Worm (Caenorhabditis elegans) whole organism, L4 larva: ENCODE data around the gene fre-1.
A peak's percentile ranks its signal among the peaks of the same experiment; 100 is the strongest.

Experiments
- ZK546.5 ChIP-seq, 2 experiments: sonication (generic microtip); optimal IDR thresholded peaks; 2 replicates each; lab custom pipeline; 2017; ENCODE audit warnings: missing biosample characterization in 2 of 2, missing genetic modification characterization in 2 of 2
- daf-12 ChIP-seq: fragments of 150-350 bp; optimal IDR thresholded peaks from 2 replicates; lab custom pipeline; 2014; ENCODE audit warnings: missing biosample characterization, missing genetic modification reagents, missing genetic modification characterization
- fkh-10 ChIP-seq: fragments of 150-350 bp; optimal IDR thresholded peaks from 2 replicates; lab custom pipeline; 2014; ENCODE audit warnings: missing biosample characterization, missing genetic modification reagents, missing genetic modification characterization
- fos-1 ChIP-seq: fragments of 150-350 bp; optimal IDR thresholded peaks from 2 replicates; lab custom pipeline; 2014; ENCODE audit warnings: missing biosample characterization, missing genetic modification characterization
- hif-1 ChIP-seq, 2 experiments: sonication (generic microtip); optimal IDR thresholded peaks; 2 replicates each; lab custom pipeline; 2016 to 2017; ENCODE audit warnings: missing compliant biosample characterization in 2 of 2, missing genetic modification characterization in 2 of 2, missing genetic modification reagents in 2 of 2, missing genotype in 2 of 2, mild to moderate bottlenecking in 1 of 2
- hlh-30 ChIP-seq: sonication (generic microtip); optimal IDR thresholded peaks from 2 replicates; lab custom pipeline; 2017; ENCODE audit warnings: antibody characterized with exemption, mild to moderate bottlenecking, missing genetic modification characterization, missing compliant biosample characterization; ENCODE audit not compliant: insufficient read depth
- lsy-2 ChIP-seq, 2 experiments: fragments of 150-350 bp in 1 of 2; sonication (generic microtip) in 1 of 2; optimal IDR thresholded peaks; 2 replicates each; lab custom pipeline; 2014 to 2017; ENCODE audit warnings: missing biosample characterization in 2 of 2, missing genetic modification characterization in 2 of 2
- mdl-1 ChIP-seq, 2 experiments: fragments of 150-350 bp in 1 of 2; sonication (generic microtip) in 1 of 2; optimal IDR thresholded peaks; 2 replicates each; lab custom pipeline; 2014 to 2017; ENCODE audit warnings: missing biosample characterization in 2 of 2, missing genetic modification characterization in 2 of 2
- nhr-76 ChIP-seq: fragments of 150-350 bp; optimal IDR thresholded peaks from 2 replicates; lab custom pipeline; 2014; ENCODE audit warnings: missing biosample characterization, missing genetic modification characterization
- unc-62 ChIP-seq, 3 experiments: fragments of 150-350 bp in 1 of 3; sonication (generic microtip); optimal IDR thresholded peaks in 2 of 3; peaks in 1 of 3; 1 replicate in 1 of 3; 2 replicates in 2 of 3; lab custom pipeline; 2014 to 2017; ENCODE audit warnings: missing biosample characterization in 3 of 3, missing genetic modification characterization in 3 of 3, missing genetic modification reagents in 3 of 3, missing genotype in 1 of 3

DNA sequence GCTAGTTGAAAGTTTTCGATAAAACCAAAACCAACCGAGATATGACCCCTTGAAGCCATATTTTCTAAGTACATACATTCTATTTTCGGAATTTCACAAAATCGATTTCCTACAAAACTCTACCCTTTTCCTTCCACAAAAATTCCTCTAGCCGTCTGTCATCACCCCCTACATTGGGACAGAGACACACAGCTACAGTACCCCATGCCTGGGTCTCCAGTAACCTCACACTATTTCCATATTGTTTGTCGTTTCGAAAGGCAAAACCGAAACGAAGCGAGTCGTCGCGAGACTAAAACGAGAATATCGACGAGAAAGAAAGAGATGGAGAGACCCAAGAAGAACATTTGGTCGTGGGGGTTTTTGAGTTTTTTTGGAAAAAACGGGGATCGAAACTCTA lies 19.1 kb downstream of the fre-1 start:
- TF ChIP-seq fos-1 (tag; lab: Kevin White, UChicago) (no peak), fkh-10 (GFP tag; lab: Kevin White, UChicago) (no peak), lsy-2 (tag; optimal IDR thresholded peaks at IDR 0.05; lab: Kevin White, UChicago) (peak in 1 of 2 experiments; percentile 47), unc-62 (GFP tag; optimal IDR thresholded peaks at IDR 0.05 in 1 of 2; lab: Kevin White, UChicago) (peak in 1 of 2 experiments; percentile 44), unc-62 (tag; optimal IDR thresholded peaks at IDR 0.05; lab: Kevin White, UChicago) (no peak), nhr-76 (tag; lab: Kevin White, UChicago) (no peak), hif-1 (tag; optimal IDR thresholded peaks at IDR 0.05; lab: Kevin White, UChicago) (no peak), hlh-30 (tag; lab: Kevin White, UChicago) (no peak), daf-12 (tag; lab: Kevin White, UChicago) (no peak), mdl-1 (tag; optimal IDR thresholded peaks at IDR 0.05; lab: Kevin White, UChicago) (no peak), ZK546.5 (tag; optimal IDR thresholded peaks at IDR 0.05; lab: Kevin White, UChicago) (no peak)
